Fruit fly (Drosophila melanogaster) whole organism, pupa: ENCODE data around the gene Veneno.

Source experiments
- CG13204 ChIP-seq: fragments of 200-800 bp; sonication (Bioruptor generic); optimal IDR thresholded peaks from 2 replicates; lab custom pipeline; 2018; ENCODE audit warnings: missing biosample characterization, mild to moderate bottlenecking, missing genetic modification characterization, moderate library complexity
- CG14655 ChIP-seq: fragments of 200-800 bp; sonication (Bioruptor generic); optimal IDR thresholded peaks from 3 replicates; lab custom pipeline; 2017; ENCODE audit warnings: mild to moderate bottlenecking, missing biosample characterization, missing genetic modification reagents, missing genetic modification characterization
- CG15710 ChIP-seq: fragments of 200-800 bp; sonication (Bioruptor generic); optimal IDR thresholded peaks from 2 replicates; lab custom pipeline; 2018; ENCODE audit warnings: missing biosample characterization, mild to moderate bottlenecking, missing genetic modification characterization, moderate library complexity
- CG17806 ChIP-seq: fragments of 200-800 bp; sonication (Bioruptor generic); optimal IDR thresholded peaks from 2 replicates; lab custom pipeline; 2018; ENCODE audit warnings: missing biosample characterization, mild to moderate bottlenecking, missing genetic modification characterization, moderate library complexity
- CG32121 ChIP-seq: fragments of 200-800 bp; sonication (Bioruptor generic); IDR thresholded peaks from 2 replicates; pipeline ENCODE4 v1.3.6; 2022; ENCODE audit warnings: missing biosample characterization, missing genetic modification characterization
- CG34367 ChIP-seq: fragments of 200-800 bp; sonication (Bioruptor generic); optimal IDR thresholded peaks from 2 replicates; lab custom pipeline; 2018; ENCODE audit warnings: missing biosample characterization, mild to moderate bottlenecking, missing genetic modification characterization
- CG8159 ChIP-seq: fragments of 200-800 bp; sonication (Bioruptor generic); optimal IDR thresholded peaks from 3 replicates; lab custom pipeline; 2018; ENCODE audit warnings: missing biosample characterization, mild to moderate bottlenecking, missing genetic modification characterization, moderate library complexity
- CG8301 ChIP-seq: fragments of 200-800 bp; sonication (Bioruptor generic); optimal IDR thresholded peaks from 2 replicates; lab custom pipeline; 2018; ENCODE audit warnings: missing biosample characterization, mild to moderate bottlenecking, missing genetic modification characterization
- D1 ChIP-seq: fragments of 200-800 bp; sonication (Bioruptor generic); optimal IDR thresholded peaks from 2 replicates; lab custom pipeline; 2018; ENCODE audit warnings: missing biosample characterization, mild to moderate bottlenecking, missing genetic modification characterization, moderate library complexity
- EcR ChIP-seq: fragments of 200-800 bp; sonication (Bioruptor generic); optimal IDR thresholded peaks from 3 replicates; lab custom pipeline; 2019; ENCODE audit warnings: missing biosample characterization, missing genetic modification characterization, mild to moderate bottlenecking, moderate library complexity, missing genetic modification reagents
- Ets98B ChIP-seq: fragments of 200-800 bp; sonication (Bioruptor generic); IDR thresholded peaks from 2 replicates; pipeline ENCODE4 v1.3.6; 2022; ENCODE audit warnings: missing biosample characterization, missing genetic modification characterization
- rn ChIP-seq: fragments of 200-800 bp; sonication (Bioruptor generic); IDR thresholded peaks from 2 replicates; pipeline ENCODE4 v1.3.6; 2022; ENCODE audit warnings: missing biosample characterization, missing genetic modification characterization

dm6 chr3R:8336012-8336567 lies 26.3 kb downstream of the Veneno start:
- no peak for TF ChIP-seq CG14655
- TF ChIP-seq CG34367 (tag; lab: Kevin White, UChicago): no peak
- TF ChIP-seq CG13204 (GFP tag; lab: Kevin White, UChicago): no peak
- no peak for TF ChIP-seq CG15710 (tag; lab: Kevin White, UChicago)
- no peak for TF ChIP-seq rn (GFP tag; lab: Robert Waterston, UW)
- TF ChIP-seq CG8159 (tag; lab: Kevin White, UChicago): no peak
- TF ChIP-seq CG8301 (tag; lab: Kevin White, UChicago): no peak
- no peak for TF ChIP-seq EcR
- TF ChIP-seq CG17806 (tag; lab: Kevin White, UChicago): no peak
- no peak for TF ChIP-seq Ets98B (GFP tag; lab: Robert Waterston, UW)
- no peak for TF ChIP-seq D1 (tag; lab: Kevin White, UChicago)
- TF ChIP-seq CG32121 (GFP tag; lab: Robert Waterston, UW): no peak
